Worm (Caenorhabditis elegans) whole organism, L2 larva: ENCODE measurements around the gene C25H3.7.

Experiments used
- ama-1 ChIP-seq: fragments of 150-350 bp; optimal IDR thresholded peaks from 2 replicates; lab custom pipeline; 2018; ENCODE audit warnings: inconsistent platforms
- lsy-2 ChIP-seq, 2 experiments: fragments of 150-350 bp in 1 of 2; sonication (generic microtip) in 1 of 2; optimal IDR thresholded peaks; 2 replicates each; lab custom pipeline; 2014 to 2017; ENCODE audit warnings: missing biosample characterization in 2 of 2, missing genetic modification characterization in 2 of 2
- mdl-1 ChIP-seq, 2 experiments: fragments of 150-350 bp in 1 of 2; sonication (generic microtip) in 1 of 2; optimal IDR thresholded peaks; 2 replicates each; lab custom pipeline; 2017; ENCODE audit warnings: missing biosample characterization in 2 of 2, missing genetic modification characterization in 2 of 2
- nhr-11 ChIP-seq: fragments of 150-350 bp; optimal IDR thresholded peaks from 2 replicates; lab custom pipeline; 2014; ENCODE audit warnings: missing biosample characterization, missing genetic modification characterization
- nhr-12 ChIP-seq: fragments of 150-350 bp; optimal IDR thresholded peaks from 2 replicates; lab custom pipeline; 2014; ENCODE audit warnings: missing biosample characterization, missing genetic modification characterization
- nhr-23 ChIP-seq: fragments of 150-350 bp; optimal IDR thresholded peaks from 2 replicates; lab custom pipeline; 2014; ENCODE audit warnings: missing biosample characterization, missing genetic modification reagents, missing genetic modification characterization
- skn-1 ChIP-seq: sonication (generic microtip); optimal IDR thresholded peaks from 2 replicates; lab custom pipeline; 2017; ENCODE audit warnings: missing biosample characterization, missing genetic modification characterization
- sma-3 ChIP-seq: sonication (generic microtip); optimal IDR thresholded peaks from 2 replicates; lab custom pipeline; 2016; ENCODE audit warnings: missing genetic modification reagents, missing genetic modification characterization, missing compliant biosample characterization
- sma-9 ChIP-seq, 2 experiments: fragments of 150-350 bp in 1 of 2; sonication (generic microtip) in 1 of 2; optimal IDR thresholded peaks; 2 replicates each; lab custom pipeline; 2014 to 2016; ENCODE audit warnings: missing genetic modification characterization in 2 of 2, mild to moderate bottlenecking in 1 of 2, missing biosample characterization in 1 of 2, missing compliant biosample characterization in 1 of 2, missing genetic modification reagents in 1 of 2, moderate library complexity in 1 of 2
- snpc-4 ChIP-seq: fragments of 150-350 bp; optimal IDR thresholded peaks from 2 replicates; lab custom pipeline; 2014; ENCODE audit warnings: missing biosample characterization, missing genetic modification characterization
- zag-1 ChIP-seq: fragments of 150-350 bp; optimal IDR thresholded peaks from 2 replicates; lab custom pipeline; 2014; ENCODE audit warnings: missing biosample characterization, missing genetic modification characterization
- ztf-11 ChIP-seq: sonication (generic microtip); optimal IDR thresholded peaks from 2 replicates; lab custom pipeline; 2017; ENCODE audit warnings: missing biosample characterization, missing genetic modification characterization

DNA sequence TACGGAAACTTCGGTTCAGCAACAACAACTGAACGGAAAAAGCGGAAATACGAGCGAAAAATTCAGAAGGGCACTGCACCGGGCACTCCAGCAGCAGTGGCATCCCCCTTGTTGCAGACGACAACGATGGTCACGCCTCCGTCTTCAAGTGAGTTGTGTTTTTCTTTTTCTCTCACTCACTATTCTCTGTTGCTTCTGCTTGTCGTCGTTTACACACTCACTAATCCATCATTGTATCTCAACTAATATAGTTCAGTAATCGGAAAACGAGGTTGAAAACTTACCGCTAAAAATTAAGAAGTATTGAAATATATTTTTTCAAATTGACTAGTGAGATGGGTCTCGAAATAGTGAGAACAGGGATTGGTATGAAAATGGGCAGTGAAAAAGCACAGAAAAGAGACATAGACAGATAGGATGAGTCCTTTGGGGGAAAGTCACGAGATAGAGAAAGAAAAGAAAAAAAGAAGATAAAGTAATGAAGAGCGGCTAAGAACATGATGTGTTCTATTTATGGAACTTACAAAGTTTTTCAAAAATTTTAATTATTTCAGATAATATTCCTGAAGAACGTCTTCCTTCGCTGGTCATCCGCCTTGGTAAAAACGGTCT lies 5.4 kb downstream of the C25H3.7 start:
- TF ChIP-seq snpc-4 (tag; lab: Kevin White, UChicago), result no peak
- no peak for TF ChIP-seq skn-1
- TF ChIP-seq nhr-11 (tag; lab: Kevin White, UChicago), result no peak
- no peak for TF ChIP-seq sma-3 (GFP tag; lab: Kevin White, UChicago)
- TF ChIP-seq ztf-11 (tag; lab: Kevin White, UChicago), result no peak
- TF ChIP-seq mdl-1 (tag; optimal IDR thresholded peaks at IDR 0.05; lab: Kevin White, UChicago), result no peak
- TF ChIP-seq sma-9 (GFP tag; optimal IDR thresholded peaks at IDR 0.05; lab: Kevin White, UChicago), result peak; percentile 4
- TF ChIP-seq sma-9 (tag; optimal IDR thresholded peaks at IDR 0.05; lab: Kevin White, UChicago), result no peak
- peak in 1 of 2 experiments; percentile 49 for TF ChIP-seq lsy-2 (tag; optimal IDR thresholded peaks at IDR 0.05; lab: Kevin White, UChicago)
- no peak for TF ChIP-seq nhr-23
- TF ChIP-seq zag-1 (tag; lab: Kevin White, UChicago), result no peak
- TF ChIP-seq ama-1 (lab: Kevin White, UChicago), result no peak
- TF ChIP-seq nhr-12 (tag; lab: Kevin White, UChicago), result no peak
